Fruit fly (Drosophila melanogaster) Kc167 (cell line): ENCODE data around the gene tipE.

Experiments used
- Myc ChIP-seq: fragments of >200 bp; optimal IDR thresholded peaks from 2 replicates; lab custom pipeline; 2017; ENCODE audit warnings: missing external identifiers
- h ChIP-seq: fragments of >200 bp; optimal IDR thresholded peaks from 3 replicates; lab custom pipeline; 2018; ENCODE audit warnings: missing external identifiers

dm6 chr3L:4160926-4161325 is 27.4 kb upstream of the tipE start, which contains the start of gene nab:
- no peak for TF ChIP-seq h
- TF ChIP-seq Myc (lab: Kevin White, UChicago) = no peak
